Worm (Caenorhabditis elegans): Measurements from ENCODE around the gene srh-239.

The srh-239 gene

DNA sequence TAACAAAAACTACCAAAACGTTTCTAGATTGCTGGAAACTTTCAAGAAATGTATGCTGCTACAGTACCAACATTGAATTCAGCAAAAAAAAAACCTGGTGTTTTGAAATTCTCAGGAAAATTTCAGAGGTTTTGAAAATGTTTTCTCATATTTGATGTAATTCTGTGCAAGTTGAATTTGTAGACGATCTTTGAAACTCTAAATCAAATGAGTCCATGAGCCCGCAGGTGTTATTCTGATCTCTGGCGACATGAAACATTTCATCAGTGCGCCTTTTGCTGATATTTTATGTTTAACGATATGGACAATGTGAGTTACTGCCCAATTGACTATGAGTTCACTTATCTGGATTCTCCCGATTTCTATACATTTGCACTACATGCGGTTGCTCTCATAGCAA is 48.1 kb downstream of the srh-239 start, which contains the start of gene srh-218:
Gene srh-218, plus strand, starts transcription at position 301 of the 400 bp plus-strand sequence.
- TF ChIP-seq ceh-9 (tag; optimal IDR thresholded peaks at IDR 0.05) (no peak), nhr-25 (tag; optimal IDR thresholded peaks at IDR 0.05) (no peak), nhr-67 (tag; optimal IDR thresholded peaks at IDR 0.05) (no peak), ceh-82 (tag; optimal IDR thresholded peaks at IDR 0.05) (no peak), pha-4 (tag; optimal IDR thresholded peaks at IDR 0.05) (no peak)

DNA sequence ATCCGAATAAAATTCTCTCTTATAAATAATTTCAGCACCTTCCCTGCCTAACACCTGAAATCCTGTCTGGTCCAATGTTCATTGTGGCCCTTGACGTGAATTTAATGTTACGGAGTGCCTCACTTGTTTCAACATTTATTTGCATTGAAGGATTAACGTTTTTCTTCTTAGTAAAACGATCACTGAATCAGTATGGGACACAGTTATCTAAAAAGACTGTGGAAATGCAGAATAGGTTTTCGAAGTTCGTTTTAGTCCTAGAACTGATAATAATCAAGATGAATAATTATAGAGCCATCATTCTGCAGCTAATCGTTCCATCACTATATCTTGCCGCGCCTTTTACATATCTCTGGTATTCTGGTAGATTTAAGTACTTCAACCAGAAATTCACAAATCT is 49.6 kb downstream of the srh-239 start, which contains the start of gene srh-219:
Gene srh-219, plus strand, starts transcription at position 301 of the 400 bp plus-strand sequence.
- TF ChIP-seq unc-62 (GFP tag; optimal IDR thresholded peaks at IDR 0.05) (no peak), R02D3.7 (tag; optimal IDR thresholded peaks at IDR 0.05) (no peak), pqm-1 (tag; optimal IDR thresholded peaks at IDR 0.05) (no peak), mml-1 (tag; optimal IDR thresholded peaks at IDR 0.05) (no peak), nhr-11 (tag; optimal IDR thresholded peaks at IDR 0.05) (no peak), nhr-77 (tag; optimal IDR thresholded peaks at IDR 0.05) (no peak), nhr-25 (tag; optimal IDR thresholded peaks at IDR 0.05) (no peak), lin-39 (tag; optimal IDR thresholded peaks at IDR 0.05) (no peak), unc-39 (tag; optimal IDR thresholded peaks at IDR 0.05) (no peak), nhr-76 (tag; optimal IDR thresholded peaks at IDR 0.05) (no peak), ceh-9 (tag; optimal IDR thresholded peaks at IDR 0.05) (no peak), ceh-28 (tag; optimal IDR thresholded peaks at IDR 0.05) (no peak), fos-1 (tag; optimal IDR thresholded peaks at IDR 0.05) (no peak), ztf-11 (tag; optimal IDR thresholded peaks at IDR 0.05) (no peak), nhr-43 (tag; optimal IDR thresholded peaks at IDR 0.05; ENCODE audit: poor library complexity, severe bottlenecking) (no peak), nhr-12 (tag; optimal IDR thresholded peaks at IDR 0.05) (no peak), nfya-1 (tag; optimal IDR thresholded peaks at IDR 0.05; ENCODE audit: insufficient read depth) (no peak), elt-1 (tag; optimal IDR thresholded peaks at IDR 0.05) (no peak), pha-4 (tag; optimal IDR thresholded peaks at IDR 0.05) (no peak), nhr-237 (tag; optimal IDR thresholded peaks at IDR 0.05) (no peak)

Data from whole organism, L3 larva.